Worm (Caenorhabditis elegans): ENCODE measurements around the gene F44B9.2.
A peak's percentile ranks its signal among the peaks of the same experiment; 100 is the strongest.

Gene F44B9.2

DNA sequence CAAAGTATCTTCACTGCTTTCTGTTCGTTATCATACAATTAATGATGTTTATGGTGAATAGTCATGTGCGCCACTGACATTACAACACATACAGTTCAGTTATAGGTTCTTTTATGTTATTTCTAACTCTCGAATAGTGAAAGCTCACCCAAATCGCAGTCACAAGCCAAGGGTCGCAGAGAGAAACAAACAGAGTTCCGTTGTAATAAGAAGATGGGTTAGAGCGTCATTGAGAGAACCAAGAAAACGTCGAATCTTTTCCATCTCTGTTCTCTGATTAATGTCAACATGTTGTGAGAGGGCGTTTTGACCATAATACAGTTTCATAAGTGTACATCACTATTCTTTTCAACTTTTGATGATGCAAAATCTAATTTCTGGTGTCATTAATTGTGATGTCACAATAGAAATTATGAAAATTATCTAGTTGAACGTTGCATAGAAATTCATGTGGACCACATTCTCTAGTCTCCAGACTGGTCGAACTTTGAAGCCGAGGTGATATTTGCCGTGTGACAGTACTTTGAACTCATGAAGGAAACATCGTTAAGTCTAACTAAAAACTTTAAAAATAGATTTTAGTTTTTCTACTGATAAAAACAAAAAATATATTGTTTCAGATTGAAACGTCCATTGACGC is 48.2 kb upstream of the F44B9.2 start (continued):
- no peak for TF ChIP-seq D2030.7 (GFP tag; IDR thresholded peaks at IDR 0.05)
- TF ChIP-seq sdz-38 (tag; optimal IDR thresholded peaks at IDR 0.05), result no peak
- TF ChIP-seq ceh-91 (GFP tag; IDR thresholded peaks at IDR 0.05), result no peak

DNA sequence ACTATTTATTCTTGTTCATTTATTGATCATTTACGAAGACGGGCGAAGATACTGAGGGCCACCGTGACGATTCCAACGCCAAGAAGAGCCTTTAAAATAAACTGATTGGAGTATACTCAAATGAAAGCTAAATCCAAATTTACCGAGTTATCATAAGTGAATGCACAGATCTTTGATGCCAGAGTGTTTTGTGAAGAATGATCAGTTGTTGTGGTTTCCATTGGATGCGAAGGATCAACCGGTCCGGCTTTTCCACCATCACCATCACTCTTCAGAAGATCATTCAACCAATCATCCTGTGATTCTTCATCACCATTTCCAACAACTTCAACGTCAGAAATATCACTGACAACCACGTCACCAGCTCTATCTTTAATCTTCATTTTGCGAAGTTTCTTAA is 45.0 kb upstream of the F44B9.2 start:
- TF ChIP-seq madf-8 (GFP tag; conservative IDR thresholded peaks at IDR 0.05), result no peak
- TF ChIP-seq Y95B8A.8 (GFP tag; IDR thresholded peaks at IDR 0.05), result peak; percentile 63; the same call in 1 of the 2 replicates
- TF ChIP-seq F52B5.7 (tag; optimal IDR thresholded peaks at IDR 0.05), result peak; percentile 79
- TF ChIP-seq cebp-1 (GFP tag; IDR thresholded peaks at IDR 0.05), result 0 out of 2 replicates have a peak, but pooled peaks have one; percentile 43
- TF ChIP-seq cebp-1 (tag; optimal IDR thresholded peaks at IDR 0.05), result peak; percentile 49
- no peak for TF ChIP-seq F33H1.4 (GFP tag; IDR thresholded peaks at IDR 0.05)
- peak; percentile 5 for TF ChIP-seq ama-1 (optimal IDR thresholded peaks at IDR 0.05)
- TF ChIP-seq ama-1 (GFP tag; optimal IDR thresholded peaks at IDR 0.05), result no peak
- TF ChIP-seq dpff-1 (tag; optimal IDR thresholded peaks at IDR 0.05), result no peak
- no peak for TF ChIP-seq ceh-40 (GFP tag; IDR thresholded peaks at IDR 0.05)
- TF ChIP-seq nhr-120 (GFP tag; IDR thresholded peaks at IDR 0.05), result 0 out of 2 replicates have a peak, but pooled peaks have one; percentile 44
- no peak for TF ChIP-seq attf-3 (GFP tag; conservative IDR thresholded peaks at IDR 0.05)
- peak; percentile 12; the same call in 1 of the 2 replicates for TF ChIP-seq hmg-1.2 (GFP tag; IDR thresholded peaks at IDR 0.05)
- no peak for TF ChIP-seq bed-1 (GFP tag; IDR thresholded peaks at IDR 0.05)
- peak; percentile 87 for TF ChIP-seq repo-1 (tag; optimal IDR thresholded peaks at IDR 0.05)
- no peak for TF ChIP-seq snpc-4 (GFP tag; optimal IDR thresholded peaks at IDR 0.05)
- peak in 1 of 4 experiments; percentile 22 for TF ChIP-seq snpc-4 (tag; optimal IDR thresholded peaks at IDR 0.05)
- no peak for TF ChIP-seq K12H6.12 (tag; optimal IDR thresholded peaks at IDR 0.05)
- no peak for TF ChIP-seq F37B4.10 (GFP tag; IDR thresholded peaks at IDR 0.05)
- peak; percentile 6 for TF ChIP-seq unc-130 (GFP tag; optimal IDR thresholded peaks at IDR 0.05)
- no peak for TF ChIP-seq T07F8.4 (tag; optimal IDR thresholded peaks at IDR 0.05)
- no peak for TF ChIP-seq lin-35 (GFP tag; optimal IDR thresholded peaks at IDR 0.05)
- TF ChIP-seq lsl-1 (GFP tag; optimal IDR thresholded peaks at IDR 0.05), result no peak
- peak; percentile 15 for TF ChIP-seq lin-54 (GFP tag; optimal IDR thresholded peaks at IDR 0.05)
- no peak for TF ChIP-seq nfya-2 (GFP tag; IDR thresholded peaks at IDR 0.05)
- TF ChIP-seq F57C9.4 (tag; optimal IDR thresholded peaks at IDR 0.05), result no peak
- no peak for TF ChIP-seq tbp1 (GFP tag; optimal IDR thresholded peaks at IDR 0.05)
- TF ChIP-seq Y53G8AR.9 (GFP tag; conservative IDR thresholded peaks at IDR 0.05), result no peak
- no peak for TF ChIP-seq rpc-1 (optimal IDR thresholded peaks at IDR 0.05)
- no peak for TF ChIP-seq rpc-1 (tag; optimal IDR thresholded peaks at IDR 0.05)
- no peak for TF ChIP-seq ztf-6 (GFP tag; IDR thresholded peaks at IDR 0.05)
- peak; percentile 27 for TF ChIP-seq tlf-1 (GFP tag; optimal IDR thresholded peaks at IDR 0.05)
- TF ChIP-seq him-1 (tag; optimal IDR thresholded peaks at IDR 0.05), result no peak
- TF ChIP-seq zfh-2 (GFP tag; conservative IDR thresholded peaks at IDR 0.05), result no peak
- TF ChIP-seq ccch-3 (GFP tag; optimal IDR thresholded peaks at IDR 0.05), result no peak
- TF ChIP-seq madf-3 (GFP tag; IDR thresholded peaks at IDR 0.05), result 0 out of 2 replicates have a peak, but pooled peaks have one; percentile 4
- TF ChIP-seq T26A5.8 (tag; optimal IDR thresholded peaks at IDR 0.05), result no peak
- TF ChIP-seq F23B12.7 (tag; optimal IDR thresholded peaks at IDR 0.05; ENCODE audit: insufficient read depth), result no peak
- TF ChIP-seq ztf-28 (GFP tag; IDR thresholded peaks at IDR 0.05), result no peak
- no peak for TF ChIP-seq rec-8 (tag; optimal IDR thresholded peaks at IDR 0.05)
- TF ChIP-seq sea-2 (GFP tag; IDR thresholded peaks at IDR 0.05), result no peak
- TF ChIP-seq chd-7 (tag; optimal IDR thresholded peaks at IDR 0.05), result peak; percentile 61
- no peak for TF ChIP-seq lin-40 (tag; optimal IDR thresholded peaks at IDR 0.05)
- TF ChIP-seq nfyb-1 (GFP tag; IDR thresholded peaks at IDR 0.05), result peak; percentile 63
- no peak for TF ChIP-seq B0261.1 (tag; optimal IDR thresholded peaks at IDR 0.05)

Data from whole organism, young adult.